Fruit fly (Drosophila melanogaster) whole organism, embryonic: ENCODE data around the gene Rab9.

ENCODE experiments used
- Abd-B ChIP-seq: fragments of 200-800 bp; sonication (Bioruptor generic); optimal IDR thresholded peaks from 2 replicates; lab custom pipeline; 2018; ENCODE audit warnings: missing biosample characterization, mild to moderate bottlenecking, missing genetic modification characterization, moderate library complexity
- Awh ChIP-seq: fragments of 200-800 bp; sonication (Bioruptor generic); IDR thresholded peaks from 2 replicates; pipeline ENCODE4, ENCODE4 v1.3.6; 2022; ENCODE audit warnings: missing biosample characterization, missing genetic modification characterization
- CG10321 ChIP-seq: fragments of 200-800 bp; sonication (Bioruptor generic); IDR thresholded peaks from 2 replicates; pipeline ENCODE4 v1.3.6; 2022; ENCODE audit warnings: missing biosample characterization, missing genetic modification characterization
- CG11695 ChIP-seq: fragments of 200-800 bp; sonication (Bioruptor generic); IDR thresholded peaks from 3 replicates; pipeline ENCODE4 v1.3.6; 2022; ENCODE audit warnings: missing biosample characterization, missing genetic modification characterization
- CG12155 ChIP-seq: fragments of 200-800 bp; sonication (Bioruptor generic); optimal IDR thresholded peaks from 3 replicates; lab custom pipeline; 2016; ENCODE audit warnings: missing biosample characterization, missing genetic modification characterization
- CG12299 ChIP-seq: fragments of 200-800 bp; sonication (Bioruptor generic); optimal IDR thresholded peaks from 2 replicates; lab custom pipeline; 2018; ENCODE audit warnings: missing biosample characterization, mild to moderate bottlenecking, missing genetic modification characterization
- CG12391 ChIP-seq: fragments of 200-800 bp; sonication (Bioruptor generic); optimal IDR thresholded peaks from 3 replicates; lab custom pipeline; 2018; ENCODE audit warnings: missing biosample characterization, mild to moderate bottlenecking, missing genetic modification characterization, moderate library complexity
- CG14860 ChIP-seq: fragments of 200-800 bp; sonication (Bioruptor generic); IDR thresholded peaks from 3 replicates; pipeline ENCODE4 v1.3.6; 2022; ENCODE audit warnings: missing biosample characterization, missing genetic modification characterization; ENCODE audit not compliant: partially characterized antibody
- CG15514 ChIP-seq: fragments of 200-800 bp; sonication (Bioruptor generic); optimal IDR thresholded peaks from 3 replicates; lab custom pipeline; 2017; ENCODE audit warnings: missing biosample characterization, missing genetic modification characterization, mild to moderate bottlenecking, moderate library complexity, missing genetic modification reagents
- CG15601 ChIP-seq: fragments of 200-800 bp; sonication (Bioruptor generic); optimal IDR thresholded peaks from 3 replicates; lab custom pipeline; 2019; ENCODE audit warnings: missing biosample characterization, mild to moderate bottlenecking, missing genetic modification characterization, moderate library complexity
- CG15696 ChIP-seq: fragments of 200-800 bp; sonication (Bioruptor generic); optimal IDR thresholded peaks from 2 replicates; lab custom pipeline; 2019; ENCODE audit warnings: missing biosample characterization, mild to moderate bottlenecking, missing genetic modification characterization, moderate library complexity
- CG32532 ChIP-seq: fragments of 200-800 bp; sonication (Bioruptor generic); IDR thresholded peaks from 2 replicates; pipeline ENCODE4 v1.3.6; 2022; ENCODE audit warnings: missing biosample characterization, missing genetic modification characterization
- CG3281 ChIP-seq: fragments of 200-800 bp; sonication (Bioruptor generic); optimal IDR thresholded peaks from 3 replicates; lab custom pipeline; 2017; ENCODE audit warnings: missing biosample characterization, mild to moderate bottlenecking, missing genetic modification characterization
- CG34224 ChIP-seq: fragments of 200-800 bp; sonication (Bioruptor generic); IDR thresholded peaks from 3 replicates; pipeline ENCODE4 v1.3.6; 2022; ENCODE audit warnings: missing biosample characterization, missing genetic modification characterization; ENCODE audit not compliant: partially characterized antibody
- CG3838 ChIP-seq: fragments of 200-800 bp; sonication (Bioruptor generic); optimal IDR thresholded peaks from 3 replicates; lab custom pipeline; 2016; ENCODE audit warnings: missing biosample characterization, missing genetic modification characterization
- CG5245 ChIP-seq: fragments of 200-800 bp; sonication (Bioruptor generic); optimal IDR thresholded peaks from 3 replicates; lab custom pipeline; 2016; ENCODE audit warnings: missing biosample characterization, missing genetic modification characterization
- CG6689 ChIP-seq: fragments of 200-800 bp; sonication (Bioruptor generic); IDR thresholded peaks from 2 replicates; pipeline ENCODE4 v1.3.6; 2022; ENCODE audit warnings: missing biosample characterization, missing genetic modification characterization
- CG7928 ChIP-seq: fragments of 200-800 bp; sonication (Bioruptor generic); optimal IDR thresholded peaks from 2 replicates; lab custom pipeline; 2017; ENCODE audit warnings: missing biosample characterization, mild to moderate bottlenecking, missing genetic modification characterization
- CrebB ChIP-seq: fragments of 200-800 bp; sonication (Bioruptor generic); optimal IDR thresholded peaks from 3 replicates; lab custom pipeline; 2018; ENCODE audit warnings: missing biosample characterization, mild to moderate bottlenecking, missing genetic modification characterization
- Gsc ChIP-seq: fragments of 200-800 bp; sonication (Bioruptor generic); IDR thresholded peaks from 2 replicates; pipeline ENCODE4 v1.3.6; 2022; ENCODE audit warnings: missing biosample characterization, missing genetic modification characterization
- H2.0 ChIP-seq: fragments of 200-800 bp; sonication (Bioruptor generic); IDR thresholded peaks from 2 replicates; pipeline ENCODE4 v1.3.6; 2022; ENCODE audit warnings: missing biosample characterization, missing genetic modification characterization
- Neu2 ChIP-seq: fragments of 200-800 bp; sonication (Bioruptor generic); optimal IDR thresholded peaks from 3 replicates; lab custom pipeline; 2016; ENCODE audit warnings: missing biosample characterization, missing genetic modification characterization, borderline replicate concordance
- Nf-YA ChIP-seq: fragments of 200-800 bp; sonication (Bioruptor generic); IDR thresholded peaks from 2 replicates; pipeline ENCODE4 v1.3.6; 2022; ENCODE audit warnings: missing biosample characterization, missing genetic modification characterization
- Oaz ChIP-seq: fragments of 200-800 bp; sonication (Bioruptor generic); IDR thresholded peaks from 2 replicates; pipeline ENCODE4 v1.3.6; 2022; ENCODE audit warnings: missing biosample characterization, missing genetic modification characterization
- Rfx ChIP-seq: fragments of 200-800 bp; sonication (Bioruptor generic); IDR thresholded peaks from 2 replicates; pipeline ENCODE4 v1.3.6; 2022; ENCODE audit warnings: missing biosample characterization, missing genetic modification characterization
- Spps ChIP-seq: fragments of 200-800 bp; sonication (Bioruptor generic); optimal IDR thresholded peaks from 2 replicates; lab custom pipeline; 2018; ENCODE audit warnings: missing biosample characterization, mild to moderate bottlenecking, missing genetic modification characterization
- Ssrp ChIP-seq: fragments of 200-800 bp; sonication (Bioruptor generic); optimal IDR thresholded peaks from 2 replicates; lab custom pipeline; 2018; ENCODE audit warnings: missing biosample characterization, mild to moderate bottlenecking, missing genetic modification characterization, moderate library complexity
- Tbp ChIP-seq: fragments of >200 bp; optimal IDR thresholded peaks from 2 replicates; lab custom pipeline; 2018; ENCODE audit warnings: missing biosample characterization, missing genetic modification characterization
- cato ChIP-seq: fragments of 200-800 bp; sonication (Bioruptor generic); optimal IDR thresholded peaks from 2 replicates; lab custom pipeline; 2016; ENCODE audit warnings: missing biosample characterization, missing genetic modification characterization, borderline replicate concordance
- chif ChIP-seq, 2 experiments: fragments of 200-800 bp; sonication (Bioruptor generic); optimal IDR thresholded peaks; 3 replicates each; lab custom pipeline; 2016; ENCODE audit warnings: missing biosample characterization in 2 of 2, missing genetic modification characterization in 2 of 2
- cwo ChIP-seq: fragments of 200-800 bp; sonication (Bioruptor generic); optimal IDR thresholded peaks from 3 replicates; lab custom pipeline; 2017; ENCODE audit warnings: missing biosample characterization, missing genetic modification characterization, mild to moderate bottlenecking, moderate library complexity, missing genetic modification reagents
- dpn ChIP-seq, 2 experiments: fragments of 200-800 bp; sonication (Bioruptor generic); optimal IDR thresholded peaks; 3 replicates each; lab custom pipeline; 2016; ENCODE audit warnings: missing biosample characterization in 2 of 2, missing genetic modification characterization in 2 of 2
- h ChIP-seq: fragments of >200 bp; optimal IDR thresholded peaks from 2 replicates; lab custom pipeline; 2017
- hth ChIP-seq: fragments of >200 bp; optimal IDR thresholded peaks from 2 replicates; lab custom pipeline; 2017; ENCODE audit warnings: inconsistent platforms
- jigr1 ChIP-seq: fragments of 200-800 bp; sonication (Bioruptor generic); IDR thresholded peaks from 3 replicates; pipeline ENCODE4 v1.3.6; 2022; ENCODE audit warnings: missing biosample characterization, missing genetic modification characterization
- lbe ChIP-seq: fragments of 200-800 bp; sonication (Bioruptor generic); optimal IDR thresholded peaks from 2 replicates; lab custom pipeline; 2016; ENCODE audit warnings: missing biosample characterization, mild to moderate bottlenecking, missing genetic modification characterization
- nom ChIP-seq: fragments of 200-800 bp; sonication (Bioruptor generic); optimal IDR thresholded peaks from 2 replicates; lab custom pipeline; 2017; ENCODE audit warnings: missing biosample characterization, missing genetic modification characterization, mild to moderate bottlenecking, moderate library complexity, missing genetic modification reagents
- otp ChIP-seq: fragments of 200-800 bp; sonication (Bioruptor generic); IDR thresholded peaks from 3 replicates; pipeline ENCODE4, ENCODE4 v1.3.6; 2022; ENCODE audit warnings: missing biosample characterization, missing genetic modification characterization
- prd ChIP-seq, 3 experiments: fragments of >200 bp in 2 of 3; fragments of 200-800 bp in 1 of 3; sonication (Bioruptor generic) in 1 of 3; optimal IDR thresholded peaks in 2 of 3; IDR thresholded peaks in 1 of 3; 2 replicates in 2 of 3; 3 replicates in 1 of 3; pipeline versions ENCODE4 v1.3.6 to Lab custom; 2017 to 2022; ENCODE audit warnings: missing biosample characterization in 1 of 3, missing genetic modification characterization in 1 of 3
- psq ChIP-seq: fragments of 200-800 bp; sonication (Bioruptor generic); optimal IDR thresholded peaks from 2 replicates; lab custom pipeline; 2017; ENCODE audit warnings: missing biosample characterization, missing genetic modification characterization
- ranshi ChIP-seq: fragments of 200-800 bp; sonication (Bioruptor generic); IDR thresholded peaks from 2 replicates; pipeline ENCODE4 v1.3.6; 2022; ENCODE audit warnings: missing biosample characterization, missing genetic modification characterization
- ro ChIP-seq: fragments of 200-800 bp; sonication (Bioruptor generic); IDR thresholded peaks from 2 replicates; pipeline ENCODE4 v1.3.6; 2022; ENCODE audit warnings: missing biosample characterization, missing genetic modification characterization
- stwl ChIP-seq: fragments of 200-800 bp; sonication (Bioruptor generic); optimal IDR thresholded peaks from 3 replicates; lab custom pipeline; 2018; ENCODE audit warnings: missing biosample characterization, mild to moderate bottlenecking, missing genetic modification characterization, moderate library complexity
- sug ChIP-seq: fragments of 200-800 bp; optimal IDR thresholded peaks from 2 replicates; lab custom pipeline; 2019; ENCODE audit warnings: missing biosample characterization, mild to moderate bottlenecking, missing genetic modification characterization, moderate library complexity
- tup ChIP-seq: fragments of 200-800 bp; sonication (Bioruptor generic); optimal IDR thresholded peaks from 2 replicates; lab custom pipeline; 2016; ENCODE audit warnings: missing biosample characterization, mild to moderate bottlenecking, missing genetic modification characterization, moderate library complexity
- twi ChIP-seq: fragments of 200-800 bp; optimal IDR thresholded peaks from 2 replicates; lab custom pipeline; 2019; ENCODE audit warnings: missing biosample characterization, mild to moderate bottlenecking, missing genetic modification characterization, moderate library complexity
- vfl ChIP-seq: fragments of 200-800 bp; sonication (Bioruptor generic); optimal IDR thresholded peaks from 2 replicates; lab custom pipeline; 2016; ENCODE audit warnings: missing biosample characterization, missing genetic modification characterization
- wor ChIP-seq: fragments of 200-800 bp; sonication (Bioruptor generic); IDR thresholded peaks from 2 replicates; pipeline ENCODE4 v1.3.6; 2022; ENCODE audit warnings: missing biosample characterization, missing genetic modification characterization
- z ChIP-seq: fragments of 200-800 bp; sonication (Bioruptor generic); IDR thresholded peaks from 3 replicates; pipeline ENCODE4 v1.3.6; 2022; ENCODE audit warnings: missing biosample characterization, missing genetic modification characterization

Gene Rab9

dm6 chr2L:19439598-19440230 is 7.3 kb downstream of the Rab9 start (continued):
- TF ChIP-seq CG10321 (peak; percentile 77), CG7928 (GFP tag; lab: Kevin White, UChicago) (peak; percentile 24), ro (no peak), CG34224 (GFP tag; lab: Robert Waterston, UW) (no peak), CrebB (tag; lab: Kevin White, UChicago) (peak; percentile 63), h (lab: Kevin White, UChicago) (no peak), cwo (GFP tag; lab: Kevin White, UChicago) (peak; percentile 89), CG14860 (GFP tag; lab: Robert Waterston, UW) (no peak), Tbp (GFP tag; lab: Kevin White, UChicago) (no peak), Rfx (GFP tag; lab: Robert Waterston, UW) (peak; percentile 83), CG15601 (peak; percentile 93), CG12155 (peak; percentile 62), CG15514 (GFP tag; lab: Kevin White, UChicago) (peak; percentile 62), ranshi (GFP tag; lab: Robert Waterston, UW) (peak; percentile 93), CG12299 (tag; lab: Kevin White, UChicago) (peak; percentile 81), prd (optimal IDR thresholded peaks at IDR 0.05; lab: Kevin White, UChicago) (no peak), prd (GFP tag; IDR thresholded peaks at IDR 0.05; lab: Robert Waterston, UW) (peak; percentile 72), H2.0 (GFP tag; lab: Robert Waterston, UW) (peak; percentile 91), lbe (GFP tag; lab: Kevin White, UChicago) (no peak), vfl (GFP tag; lab: Kevin White, UChicago) (peak; percentile 44), tup (GFP tag; lab: Kevin White, UChicago) (peak; percentile 37), wor (peak; percentile 88), z (GFP tag; lab: Robert Waterston, UW) (no peak), chif (GFP tag; optimal IDR thresholded peaks at IDR 0.05; lab: Kevin White, UChicago) (peak; percentile 54 to 89), CG5245 (peak; percentile 72), cato (GFP tag; lab: Kevin White, UChicago) (peak; percentile 32), Neu2 (GFP tag; lab: Kevin White, UChicago) (peak; percentile 56), Spps (tag; lab: Kevin White, UChicago) (no peak), Oaz (GFP tag; lab: Robert Waterston, UW) (0 out of 2 replicates have a peak, but pooled peaks have one; percentile 34), CG15696 (peak; percentile 9), psq (GFP tag; lab: Kevin White, UChicago) (peak; percentile 31), dpn (GFP tag; optimal IDR thresholded peaks at IDR 0.05; lab: Kevin White, UChicago) (peak; percentile 59 to 79), hth (lab: Kevin White, UChicago) (no peak), Ssrp (tag; lab: Kevin White, UChicago) (peak; percentile 88), nom (GFP tag; lab: Kevin White, UChicago) (no peak), Abd-B (GFP tag; lab: Kevin White, UChicago) (peak; percentile 58), twi (tag; lab: Kevin White, UChicago) (peak; percentile 76), CG11695 (GFP tag; lab: Robert Waterston, UW) (peak; percentile 84), CG32532 (GFP tag; lab: Robert Waterston, UW) (peak; percentile 70), CG3838 (GFP tag; lab: Kevin White, UChicago) (no peak), sug (tag; lab: Kevin White, UChicago) (peak; percentile 35), CG12391 (tag; lab: Kevin White, UChicago) (peak; percentile 78), otp (GFP tag; lab: Robert Waterston, UW) (peak; percentile 83), stwl (tag; lab: Kevin White, UChicago) (no peak), jigr1 (GFP tag; lab: Robert Waterston, UW) (0 out of 3 replicates have a peak, but pooled peaks have one; percentile 52), Awh (GFP tag; lab: Robert Waterston, UW) (peak; percentile 88), CG6689 (GFP tag; lab: Robert Waterston, UW) (peak; percentile 74), Nf-YA (GFP tag; lab: Robert Waterston, UW) (peak; percentile 91), CG3281 (GFP tag; lab: Kevin White, UChicago) (peak; percentile 65), Gsc (0 out of 2 replicates have a peak, but pooled peaks have one; percentile 36)
